Worm (Caenorhabditis elegans) whole organism, young adult: Measurements from ENCODE around the gene ZK154.6.
A peak's percentile ranks its signal among the peaks of the same experiment; 100 is the strongest.

ENCODE experiments used
- B0019.2 ChIP-seq: fragments of 200-800 bp; sonication (Bioruptor generic); conservative IDR thresholded peaks from 2 replicates; pipeline ENCODE4 v1.3.6; 2022; ENCODE audit warnings: missing genetic modification reagents, missing genetic modification characterization, missing compliant biosample characterization
- B0035.1 ChIP-seq: sonication (generic microtip); optimal IDR thresholded peaks from 2 replicates; lab custom pipeline; 2016; ENCODE audit warnings: missing genetic modification characterization, mild to moderate bottlenecking, missing compliant biosample characterization, missing genotype, missing genetic modification reagents
- B0336.3 ChIP-seq: fragments of 200-800 bp; sonication (Bioruptor generic); IDR thresholded peaks from 2 replicates; pipeline ENCODE4 v1.3.6; 2022; ENCODE audit warnings: missing genetic modification characterization, missing compliant biosample characterization
- C06A6.2 ChIP-seq: fragments of 200-800 bp; sonication (Bioruptor generic); conservative IDR thresholded peaks from 2 replicates; pipeline ENCODE4 v1.3.6; 2022; ENCODE audit warnings: missing genetic modification characterization, missing compliant biosample characterization
- F22D6.2 ChIP-seq: sonication (generic microtip); optimal IDR thresholded peaks from 2 replicates; lab custom pipeline; 2016; ENCODE audit warnings: mild to moderate bottlenecking, missing genetic modification characterization, missing compliant biosample characterization
- F52B5.7 ChIP-seq: sonication (generic microtip); optimal IDR thresholded peaks from 2 replicates; lab custom pipeline; 2016; ENCODE audit warnings: mild to moderate bottlenecking, missing genetic modification characterization, missing compliant biosample characterization
- T07F8.4 ChIP-seq: sonication (generic microtip); optimal IDR thresholded peaks from 2 replicates; lab custom pipeline; 2016; ENCODE audit warnings: mild to moderate bottlenecking, missing genetic modification characterization, moderate library complexity, missing compliant biosample characterization
- Y56A3A.18 ChIP-seq: fragments of 200-800 bp; sonication (Bioruptor generic); IDR thresholded peaks from 2 replicates; pipeline ENCODE4 v1.3.6; 2022; ENCODE audit warnings: missing genetic modification reagents, missing genetic modification characterization, missing compliant biosample characterization
- Y79H2A.3 ChIP-seq: fragments of 200-800 bp; sonication (Bioruptor generic); conservative IDR thresholded peaks from 2 replicates; pipeline ENCODE4 v1.3.6; 2022; ENCODE audit warnings: missing genetic modification reagents, missing genetic modification characterization, missing compliant biosample characterization
- akir-1 ChIP-seq: fragments of 200-800 bp; sonication (Bioruptor generic); optimal IDR thresholded peaks from 2 replicates; lab custom pipeline; 2018; ENCODE audit warnings: mild to moderate bottlenecking, missing genetic modification characterization, moderate library complexity, missing compliant biosample characterization
- ama-1 ChIP-seq, 3 experiments: fragments of 150-350 bp in 1 of 3; sonication (generic microtip) in 2 of 3; optimal IDR thresholded peaks; 2 replicates each; lab custom pipeline; 2014 to 2018; ENCODE audit warnings: missing biosample characterization in 2 of 3, missing genetic modification characterization in 2 of 3, missing genetic modification reagents in 2 of 3
- aptf-3 ChIP-seq: fragments of 200-800 bp; sonication (Bioruptor generic); IDR thresholded peaks from 2 replicates; pipeline ENCODE4 v1.3.6; 2022; ENCODE audit warnings: missing genetic modification characterization, missing compliant biosample characterization
- bed-2 ChIP-seq: fragments of 200-800 bp; sonication (Bioruptor generic); IDR thresholded peaks from 2 replicates; pipeline ENCODE4 v1.3.6; 2022; ENCODE audit warnings: missing genetic modification reagents, missing genetic modification characterization, missing compliant biosample characterization
- ceh-100 ChIP-seq: fragments of 200-800 bp; sonication (Bioruptor generic); IDR thresholded peaks from 2 replicates; pipeline ENCODE4 v1.3.6; 2022; ENCODE audit warnings: missing genetic modification reagents, missing genetic modification characterization, missing compliant biosample characterization
- ceh-40 ChIP-seq: fragments of 200-800 bp; sonication (Bioruptor generic); IDR thresholded peaks from 2 replicates; pipeline ENCODE4 v1.3.6; 2022; ENCODE audit warnings: missing genetic modification characterization, missing compliant biosample characterization
- ceh-58 ChIP-seq: fragments of 200-800 bp; sonication (Bioruptor generic); IDR thresholded peaks from 2 replicates; pipeline ENCODE4 v1.3.6; 2022; ENCODE audit warnings: missing genetic modification characterization, missing compliant biosample characterization
- die-1 ChIP-seq: sonication (generic microtip); optimal IDR thresholded peaks from 2 replicates; lab custom pipeline; 2016; ENCODE audit warnings: missing genotype, mild to moderate bottlenecking, missing genetic modification characterization, missing compliant biosample characterization
- dox-1 ChIP-seq: fragments of 200-800 bp; sonication (Bioruptor generic); IDR thresholded peaks from 2 replicates; pipeline ENCODE4 v1.3.6; 2022; ENCODE audit warnings: missing genetic modification reagents, missing genetic modification characterization, missing compliant biosample characterization
- ekl-4 ChIP-seq: fragments of 200-800 bp; sonication (Bioruptor generic); IDR thresholded peaks from 2 replicates; pipeline ENCODE4 v1.3.6; 2022; ENCODE audit warnings: missing genetic modification reagents, missing genetic modification characterization, missing compliant biosample characterization
- hmg-20 ChIP-seq: fragments of 200-800 bp; sonication (Bioruptor generic); IDR thresholded peaks from 2 replicates; pipeline ENCODE4 v1.3.6; 2022; ENCODE audit warnings: missing genetic modification reagents, missing genetic modification characterization, missing compliant biosample characterization
- hsf-1 ChIP-seq: fragments of 200-800 bp; sonication (Bioruptor generic); IDR thresholded peaks from 2 replicates; pipeline ENCODE4 v1.3.6; 2022; ENCODE audit warnings: missing genetic modification reagents, missing genetic modification characterization, missing compliant biosample characterization
- let-607 ChIP-seq, 2 experiments: fragments of 200-800 bp in 1 of 2; sonication (Bioruptor generic) in 1 of 2; sonication (generic microtip) in 1 of 2; optimal IDR thresholded peaks; 2 replicates each; lab custom pipeline; 2016 to 2018; ENCODE audit warnings: mild to moderate bottlenecking in 2 of 2, missing compliant biosample characterization in 2 of 2, missing genetic modification characterization in 2 of 2, moderate library complexity in 2 of 2, missing genotype in 1 of 2
- lin-26 ChIP-seq: fragments of 200-800 bp; sonication (Bioruptor generic); IDR thresholded peaks from 2 replicates; pipeline ENCODE4 v1.3.6; 2022; ENCODE audit warnings: missing genetic modification reagents, missing genetic modification characterization, missing compliant biosample characterization
- lin-35 ChIP-seq, 3 experiments: fragments of 150-350 bp in 2 of 3; sonication (generic microtip) in 1 of 3; optimal IDR thresholded peaks; 2 replicates each; lab custom pipeline; 2014 to 2018; ENCODE audit warnings: missing biosample characterization in 3 of 3, missing genetic modification characterization in 3 of 3, missing genetic modification reagents in 3 of 3
- lin-54 ChIP-seq: fragments of 200-800 bp; sonication (Bioruptor generic); optimal IDR thresholded peaks from 2 replicates; lab custom pipeline; 2018; ENCODE audit warnings: mild to moderate bottlenecking, missing genetic modification characterization, missing compliant biosample characterization
- madf-10 ChIP-seq: sonication (generic microtip); optimal IDR thresholded peaks from 2 replicates; lab custom pipeline; 2016; ENCODE audit warnings: mild to moderate bottlenecking, missing genetic modification characterization, missing compliant biosample characterization
- nfya-2 ChIP-seq: fragments of 200-800 bp; sonication (Bioruptor generic); IDR thresholded peaks from 2 replicates; pipeline ENCODE4 v1.3.6; 2022; ENCODE audit warnings: missing genetic modification reagents, missing genetic modification characterization, missing compliant biosample characterization
- nhr-120 ChIP-seq: fragments of 200-800 bp; sonication (Bioruptor generic); IDR thresholded peaks from 2 replicates; pipeline ENCODE4 v1.3.6; 2022; ENCODE audit warnings: missing genetic modification characterization, missing compliant biosample characterization
- sdz-38 ChIP-seq: sonication (generic microtip); optimal IDR thresholded peaks from 2 replicates; lab custom pipeline; 2016; ENCODE audit warnings: missing genotype, missing genetic modification characterization, missing compliant biosample characterization
- snpc-3.4 ChIP-seq: sonication (generic microtip); optimal IDR thresholded peaks from 2 replicates; lab custom pipeline; 2017; ENCODE audit warnings: missing genetic modification characterization, mild to moderate bottlenecking, missing compliant biosample characterization, antibody characterized with exemption, moderate library complexity, missing genotype, missing genetic modification reagents
- sptf-2 ChIP-seq: fragments of 200-800 bp; sonication (Bioruptor generic); optimal IDR thresholded peaks from 2 replicates; lab custom pipeline; 2018; ENCODE audit warnings: mild to moderate bottlenecking, missing genetic modification characterization, missing compliant biosample characterization
- zfh-2 ChIP-seq: fragments of 200-800 bp; sonication (Bioruptor generic); conservative IDR thresholded peaks from 2 replicates; pipeline ENCODE4 v1.3.6; 2022; ENCODE audit warnings: missing genetic modification reagents, missing genetic modification characterization, missing compliant biosample characterization
- zim-3 ChIP-seq: sonication (generic microtip); optimal IDR thresholded peaks from 2 replicates; lab custom pipeline; 2017; ENCODE audit warnings: mild to moderate bottlenecking, missing genetic modification characterization, moderate library complexity, missing compliant biosample characterization
- ztf-25 ChIP-seq: fragments of 200-800 bp; sonication (Bioruptor generic); IDR thresholded peaks from 2 replicates; pipeline ENCODE4 v1.3.6; 2022; ENCODE audit warnings: missing genetic modification reagents, missing genetic modification characterization, missing compliant biosample characterization
- ztf-3 ChIP-seq: fragments of 200-800 bp; sonication (Bioruptor generic); optimal IDR thresholded peaks from 2 replicates; lab custom pipeline; 2018; ENCODE audit warnings: mild to moderate bottlenecking, missing genetic modification characterization, missing compliant biosample characterization

Gene ZK154.6

DNA sequence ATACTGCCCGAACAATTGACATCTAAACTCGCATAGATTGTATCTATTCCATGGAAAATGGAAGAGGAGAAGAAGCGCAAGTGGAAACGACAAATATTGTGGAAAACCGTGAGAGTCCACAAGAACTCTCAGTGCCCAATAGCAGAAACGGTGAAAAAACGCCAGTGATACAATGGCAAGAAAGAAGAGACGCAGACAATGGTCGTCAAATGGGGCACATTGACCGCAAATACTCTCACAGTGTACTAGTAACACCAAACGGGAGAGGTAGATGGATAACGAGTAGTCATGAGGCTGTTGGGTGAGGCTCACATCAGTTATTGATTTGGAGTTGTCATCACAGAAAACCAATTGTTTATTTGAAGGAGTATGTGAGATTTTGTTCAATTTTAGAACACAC is 11.0 kb downstream of the ZK154.6 start, which contains the start of gene ZK154.4 (continued):
- TF ChIP-seq ekl-4 (GFP tag; lab: Robert Waterston, UW) (no peak), ceh-40 (GFP tag; lab: Robert Waterston, UW) (no peak), lin-26 (no peak), hmg-20 (GFP tag; lab: Robert Waterston, UW) (no peak), die-1 (tag; lab: Kevin White, UChicago) (no peak), dox-1 (GFP tag; lab: Robert Waterston, UW) (peak; percentile 38; the same call in 1 of the 2 replicates), akir-1 (no peak), ztf-25 (GFP tag; lab: Robert Waterston, UW) (no peak), Y56A3A.18 (GFP tag; lab: Robert Waterston, UW) (no peak), lin-35 (GFP tag; optimal IDR thresholded peaks at IDR 0.05; lab: Kevin White, UChicago) (peak in 1 of 3 experiments; percentile 35), C06A6.2 (GFP tag; lab: Robert Waterston, UW) (no peak), Y79H2A.3 (no peak), B0019.2 (GFP tag; lab: Robert Waterston, UW) (no peak), bed-2 (GFP tag; lab: Robert Waterston, UW) (no peak), madf-10 (tag; lab: Kevin White, UChicago) (no peak), ceh-58 (no peak), ama-1 (optimal IDR thresholded peaks at IDR 0.05; lab: Kevin White, UChicago) (no peak), ama-1 (GFP tag; optimal IDR thresholded peaks at IDR 0.05; lab: Kevin White, UChicago) (no peak), aptf-3 (GFP tag; lab: Robert Waterston, UW) (no peak), B0035.1 (tag; lab: Kevin White, UChicago) (no peak)
- TF ChIP-seq, all 124 proteins: peak for 8

DNA sequence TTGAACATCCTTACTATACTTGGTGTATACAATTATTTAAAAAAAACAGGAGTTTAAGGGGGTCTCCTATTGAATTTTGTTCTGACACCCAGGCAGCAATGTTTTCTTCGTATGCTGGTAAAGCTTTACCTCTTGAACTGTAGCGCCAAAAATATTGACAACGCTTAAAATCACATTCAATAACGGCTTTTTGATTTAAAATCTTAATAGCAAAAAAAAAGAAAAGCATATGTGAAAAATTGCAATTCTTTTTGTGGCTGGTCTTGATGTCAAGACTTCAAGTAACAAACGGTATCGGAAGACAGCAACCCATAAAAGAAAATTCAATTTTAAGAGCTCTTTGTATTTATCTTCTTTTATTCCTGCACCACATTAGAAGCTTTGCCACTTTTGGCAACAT is 11.5 kb downstream of the ZK154.6 start:
- TF ChIP-seq nhr-120 (no peak), zfh-2 (GFP tag; lab: Robert Waterston, UW) (no peak), T07F8.4 (tag; lab: Kevin White, UChicago) (no peak), hsf-1 (GFP tag; lab: Robert Waterston, UW) (no peak), lin-54 (no peak), sdz-38 (tag; lab: Kevin White, UChicago) (no peak), zim-3 (tag; lab: Kevin White, UChicago) (no peak), F52B5.7 (tag; lab: Kevin White, UChicago) (no peak), F22D6.2 (no peak), ceh-100 (GFP tag; lab: Robert Waterston, UW) (no peak), B0336.3 (GFP tag; lab: Robert Waterston, UW) (no peak), let-607 (tag; optimal IDR thresholded peaks at IDR 0.05; lab: Kevin White, UChicago) (no peak)

DNA sequence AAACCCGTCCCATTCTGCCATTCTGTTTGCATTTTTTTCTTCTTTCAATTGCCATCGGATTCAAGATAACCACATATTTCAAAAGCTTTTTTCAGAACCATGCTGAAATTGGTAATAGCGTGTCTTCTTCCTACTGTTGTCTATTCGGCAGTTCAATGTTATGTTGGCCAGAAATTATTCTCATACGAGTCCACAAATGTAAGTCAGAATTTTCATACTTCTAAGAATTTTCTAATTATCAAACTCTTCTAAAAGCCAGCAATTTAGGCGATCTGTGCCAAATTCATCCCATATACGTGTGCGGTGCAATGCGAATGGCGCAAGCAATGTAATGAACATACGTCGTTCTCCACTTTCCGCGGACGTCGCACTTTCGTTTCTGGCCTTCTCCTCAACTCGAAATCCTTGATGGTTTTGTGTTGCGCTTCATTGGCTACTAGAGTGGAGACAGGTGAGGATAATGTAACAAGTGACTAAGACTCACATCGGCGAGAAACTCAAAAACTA is 13.8 kb downstream of the ZK154.6 start, which contains the start of gene ZK154.1:
Gene ZK154.1 (plus strand): TSS at position 51 of the 507 bp plus-strand sequence.
- TF ChIP-seq zim-3 (tag; lab: Kevin White, UChicago) = no peak
- TF ChIP-seq sptf-2 (GFP tag; lab: Kevin White, UChicago) = no peak
- no peak for TF ChIP-seq F52B5.7 (tag; lab: Kevin White, UChicago)
- TF ChIP-seq snpc-3.4 (tag; lab: Kevin White, UChicago) = no peak
- no peak for TF ChIP-seq nfya-2
- no peak for TF ChIP-seq ztf-3 (GFP tag; lab: Kevin White, UChicago)
- TF ChIP-seq lin-35 (GFP tag; optimal IDR thresholded peaks at IDR 0.05; lab: Kevin White, UChicago) = no peak
- TF ChIP-seq ceh-40 (GFP tag; lab: Robert Waterston, UW) = no peak
- TF ChIP-seq, all 124 proteins: peak for 0
